Fruit fly (Drosophila melanogaster) Kc167 (cell line): Measurements from ENCODE around the gene CG42634.

Experiments
- Myc ChIP-seq: fragments of >200 bp; optimal IDR thresholded peaks from 2 replicates; lab custom pipeline; 2017; ENCODE audit warnings: missing external identifiers
- Sin3A ChIP-seq: fragments of >200 bp; optimal IDR thresholded peaks from 2 replicates; lab custom pipeline; 2018; ENCODE audit warnings: missing external identifiers
- psq ChIP-seq: fragments of >200 bp; optimal IDR thresholded peaks from 2 replicates; lab custom pipeline; 2017; ENCODE audit warnings: missing external identifiers
- ttk ChIP-seq: sonication (Bioruptor generic); optimal IDR thresholded peaks from 2 replicates; lab custom pipeline; 2017; ENCODE audit warnings: missing external identifiers

DNA sequence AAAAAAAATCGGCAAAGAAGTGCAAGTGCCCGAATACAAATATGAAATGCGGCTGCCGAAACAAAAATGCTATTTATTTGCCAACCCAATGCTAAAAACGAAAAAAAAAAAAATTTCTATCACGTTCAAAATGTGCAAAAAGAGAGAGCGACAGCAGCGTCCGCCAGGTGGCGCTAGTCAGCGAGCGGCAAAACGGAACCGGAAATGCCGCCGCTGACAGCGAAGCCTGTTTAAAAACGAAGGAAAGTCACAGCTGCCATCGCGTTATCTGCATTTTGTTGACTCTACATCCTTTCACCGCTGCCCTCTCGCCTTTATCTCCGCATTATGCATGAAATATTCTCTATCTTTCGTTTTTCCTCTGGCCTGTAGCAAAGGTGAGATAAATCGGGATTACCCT, 47.5 kb upstream of the CG42634 start:
- TF ChIP-seq ttk (lab: Kevin White, UChicago) (no peak), Myc (lab: Kevin White, UChicago) (no peak), psq (lab: Kevin White, UChicago) (no peak), Sin3A (no peak)
